Fruit fly (Drosophila melanogaster) whole organism, embryonic: Measurements from ENCODE around the gene CG7766.

ENCODE experiments used
- CG10147 ChIP-seq: fragments of 200-800 bp; sonication (Bioruptor generic); optimal IDR thresholded peaks from 2 replicates; lab custom pipeline; 2019; ENCODE audit warnings: missing biosample characterization, mild to moderate bottlenecking, missing genetic modification characterization, moderate library complexity
- CG13775 ChIP-seq: fragments of 200-800 bp; sonication (Bioruptor generic); optimal IDR thresholded peaks from 3 replicates; lab custom pipeline; 2017; ENCODE audit warnings: missing biosample characterization, mild to moderate bottlenecking, missing genetic modification characterization
- CG32532 ChIP-seq: fragments of 200-800 bp; sonication (Bioruptor generic); IDR thresholded peaks from 2 replicates; pipeline ENCODE4 v1.3.6; 2022; ENCODE audit warnings: missing biosample characterization, missing genetic modification characterization
- CG4424 ChIP-seq: fragments of 200-800 bp; sonication (Bioruptor generic); optimal IDR thresholded peaks from 3 replicates; lab custom pipeline; 2016; ENCODE audit warnings: missing biosample characterization, missing genetic modification characterization
- H2.0 ChIP-seq: fragments of 200-800 bp; sonication (Bioruptor generic); IDR thresholded peaks from 2 replicates; pipeline ENCODE4 v1.3.6; 2022; ENCODE audit warnings: missing biosample characterization, missing genetic modification characterization
- NfI ChIP-seq: fragments of 200-800 bp; sonication (Bioruptor generic); optimal IDR thresholded peaks from 3 replicates; lab custom pipeline; 2018; ENCODE audit warnings: missing biosample characterization, mild to moderate bottlenecking, missing genetic modification characterization, moderate library complexity
- abd-A ChIP-seq: fragments of 200-800 bp; sonication (Bioruptor generic); optimal IDR thresholded peaks from 3 replicates; lab custom pipeline; 2019; ENCODE audit warnings: missing biosample characterization, mild to moderate bottlenecking, missing genetic modification characterization, moderate library complexity
- fd3F ChIP-seq: fragments of 200-800 bp; sonication (Bioruptor generic); optimal IDR thresholded peaks from 2 replicates; lab custom pipeline; 2018; ENCODE audit warnings: missing biosample characterization, mild to moderate bottlenecking, missing genetic modification characterization, moderate library complexity
- ttk ChIP-seq: fragments of 200-800 bp; sonication (Bioruptor generic); IDR thresholded peaks from 2 replicates; pipeline ENCODE4 v2.1.2; 2022; ENCODE audit warnings: missing biosample characterization, missing genetic modification characterization
- zfh1 ChIP-seq: fragments of 200-800 bp; sonication (Bioruptor generic); IDR thresholded peaks from 3 replicates; pipeline ENCODE4 v1.3.6; 2022; ENCODE audit warnings: missing biosample characterization, missing genetic modification characterization

- no peak for TF ChIP-seq CG13775
- TF ChIP-seq H2.0, result no peak
- no peak for TF ChIP-seq fd3F
- TF ChIP-seq CG32532 (GFP tag; lab: Robert Waterston, UW), result peak; percentile 44; the same call in 1 of the 2 replicates
- TF ChIP-seq CG4424, result no peak
- TF ChIP-seq ttk (GFP tag; lab: Robert Waterston, UW), result no peak
- no peak for TF ChIP-seq NfI (GFP tag; lab: Kevin White, UChicago)
- no peak for TF ChIP-seq CG10147 (GFP tag; lab: Kevin White, UChicago)
- TF ChIP-seq zfh1 (GFP tag; lab: Robert Waterston, UW), result no peak
- TF ChIP-seq abd-A, result no peak
These were observed 25.3 kb downstream of the CG7766 start, which contains the start of gene CG44325 for dm6 chrX:9078263-9078662.
